Fruit fly (Drosophila melanogaster) whole organism, embryonic: ENCODE measurements around the gene CG12723.

Experiments
- Blimp-1 ChIP-seq: fragments of 200-800 bp; sonication (Bioruptor generic); optimal IDR thresholded peaks from 3 replicates; lab custom pipeline; 2018; ENCODE audit warnings: missing biosample characterization, missing genetic modification characterization, mild to moderate bottlenecking, moderate library complexity, missing genetic modification reagents
- C15 ChIP-seq: fragments of 200-800 bp; sonication (Bioruptor generic); IDR thresholded peaks from 3 replicates; pipeline ENCODE4 v1.3.6; 2022; ENCODE audit warnings: missing biosample characterization, missing genetic modification characterization
- CG10209 ChIP-seq: fragments of 200-800 bp; sonication (Bioruptor generic); optimal IDR thresholded peaks from 3 replicates; lab custom pipeline; 2017; ENCODE audit warnings: missing biosample characterization, mild to moderate bottlenecking, missing genetic modification characterization, missing genetic modification reagents
- CG10267 ChIP-seq: fragments of 200-800 bp; sonication (Bioruptor generic); optimal IDR thresholded peaks from 2 replicates; lab custom pipeline; 2018; ENCODE audit warnings: missing biosample characterization, mild to moderate bottlenecking, missing genetic modification characterization, moderate library complexity
- CG11695 ChIP-seq: fragments of 200-800 bp; sonication (Bioruptor generic); IDR thresholded peaks from 3 replicates; pipeline ENCODE4 v1.3.6; 2022; ENCODE audit warnings: missing biosample characterization, missing genetic modification characterization
- CG12391 ChIP-seq: fragments of 200-800 bp; sonication (Bioruptor generic); optimal IDR thresholded peaks from 3 replicates; lab custom pipeline; 2018; ENCODE audit warnings: missing biosample characterization, mild to moderate bottlenecking, missing genetic modification characterization, moderate library complexity
- CG12659 ChIP-seq: fragments of 200-800 bp; sonication (Bioruptor generic); optimal IDR thresholded peaks from 3 replicates; lab custom pipeline; 2017; ENCODE audit warnings: mild to moderate bottlenecking, missing biosample characterization, missing genetic modification reagents, missing genetic modification characterization
- CG12942 ChIP-seq: fragments of 200-800 bp; sonication (Bioruptor generic); optimal IDR thresholded peaks from 3 replicates; lab custom pipeline; 2016; ENCODE audit warnings: missing biosample characterization, missing genetic modification characterization
- CG13424 ChIP-seq: fragments of 200-800 bp; sonication (Bioruptor generic); optimal IDR thresholded peaks from 2 replicates; lab custom pipeline; 2019; ENCODE audit warnings: missing biosample characterization, mild to moderate bottlenecking, missing genetic modification characterization, moderate library complexity
- CG17359 ChIP-seq: fragments of 200-800 bp; sonication (Bioruptor generic); optimal IDR thresholded peaks from 3 replicates; lab custom pipeline; 2018; ENCODE audit warnings: missing biosample characterization, mild to moderate bottlenecking, missing genetic modification characterization, moderate library complexity
- CG17361 ChIP-seq: fragments of 200-800 bp; sonication (Bioruptor generic); IDR thresholded peaks from 3 replicates; pipeline ENCODE4 v1.3.6; 2022; ENCODE audit warnings: missing biosample characterization, missing genetic modification characterization
- CG17385 ChIP-seq: fragments of 200-800 bp; sonication (Bioruptor generic); optimal IDR thresholded peaks from 3 replicates; lab custom pipeline; 2018; ENCODE audit warnings: missing biosample characterization, mild to moderate bottlenecking, missing genetic modification characterization
- CG17829 ChIP-seq: fragments of 200-800 bp; optimal IDR thresholded peaks from 2 replicates; lab custom pipeline; 2019; ENCODE audit warnings: missing biosample characterization, mild to moderate bottlenecking, missing genetic modification characterization, moderate library complexity
- CG18599 ChIP-seq: fragments of 200-800 bp; sonication (Bioruptor generic); optimal IDR thresholded peaks from 3 replicates; lab custom pipeline; 2017; ENCODE audit warnings: missing biosample characterization, missing genetic modification characterization, mild to moderate bottlenecking, moderate library complexity, missing genetic modification reagents
- CG2678 ChIP-seq: fragments of 200-800 bp; sonication (Bioruptor generic); optimal IDR thresholded peaks from 3 replicates; lab custom pipeline; 2019; ENCODE audit warnings: missing biosample characterization, mild to moderate bottlenecking, missing genetic modification characterization, moderate library complexity
- CG3163 ChIP-seq: fragments of 200-800 bp; sonication (Bioruptor generic); optimal IDR thresholded peaks from 3 replicates; lab custom pipeline; 2016; ENCODE audit warnings: missing biosample characterization, missing genetic modification characterization
- CG3281 ChIP-seq: fragments of 200-800 bp; sonication (Bioruptor generic); optimal IDR thresholded peaks from 3 replicates; lab custom pipeline; 2017; ENCODE audit warnings: missing biosample characterization, mild to moderate bottlenecking, missing genetic modification characterization
- CG4424 ChIP-seq: fragments of 200-800 bp; sonication (Bioruptor generic); optimal IDR thresholded peaks from 3 replicates; lab custom pipeline; 2016; ENCODE audit warnings: missing biosample characterization, missing genetic modification characterization
- CG4617 ChIP-seq: fragments of 200-800 bp; sonication (Bioruptor generic); optimal IDR thresholded peaks from 3 replicates; lab custom pipeline; 2016; ENCODE audit warnings: missing biosample characterization, missing genetic modification characterization, borderline replicate concordance
- CG4730 ChIP-seq: fragments of 200-800 bp; sonication (Bioruptor generic); IDR thresholded peaks from 2 replicates; pipeline ENCODE4 v1.3.6; 2022; ENCODE audit warnings: missing biosample characterization, missing genetic modification characterization
- CG7745 ChIP-seq: fragments of 200-800 bp; sonication (Bioruptor generic); optimal IDR thresholded peaks from 2 replicates; lab custom pipeline; 2018; ENCODE audit warnings: missing biosample characterization, mild to moderate bottlenecking, missing genetic modification characterization, moderate library complexity
- CG9437 ChIP-seq: fragments of 200-800 bp; sonication (Bioruptor generic); optimal IDR thresholded peaks from 2 replicates; lab custom pipeline; 2018; ENCODE audit warnings: missing biosample characterization, mild to moderate bottlenecking, missing genetic modification characterization
- Camta ChIP-seq: fragments of 200-800 bp; sonication (Bioruptor generic); optimal IDR thresholded peaks from 2 replicates; lab custom pipeline; 2016; ENCODE audit warnings: missing biosample characterization, missing genetic modification characterization
- CoRest ChIP-seq: fragments of 200-800 bp; sonication (Bioruptor generic); optimal IDR thresholded peaks from 3 replicates; lab custom pipeline; 2018; ENCODE audit warnings: missing biosample characterization, mild to moderate bottlenecking, missing genetic modification characterization, moderate library complexity
- HHEX ChIP-seq: fragments of 200-800 bp; sonication (Bioruptor generic); optimal IDR thresholded peaks from 3 replicates; lab custom pipeline; 2017; ENCODE audit warnings: missing biosample characterization, mild to moderate bottlenecking, missing genetic modification characterization, missing genetic modification reagents
- HLH4C ChIP-seq: fragments of 200-800 bp; sonication (Bioruptor generic); IDR thresholded peaks from 3 replicates; pipeline ENCODE4 v1.3.6; 2022; ENCODE audit warnings: missing biosample characterization, missing genetic modification characterization; ENCODE audit not compliant: partially characterized antibody
- Hmr ChIP-seq: fragments of 200-800 bp; sonication (Bioruptor generic); optimal IDR thresholded peaks from 3 replicates; lab custom pipeline; 2017; ENCODE audit warnings: mild to moderate bottlenecking, missing biosample characterization, missing genetic modification reagents, missing genetic modification characterization
- Hmx ChIP-seq: fragments of 200-800 bp; sonication (Bioruptor generic); optimal IDR thresholded peaks from 2 replicates; lab custom pipeline; 2016; ENCODE audit warnings: missing biosample characterization, missing genetic modification characterization
- MESR4 ChIP-seq: fragments of 200-800 bp; sonication (Bioruptor generic); optimal IDR thresholded peaks from 2 replicates; lab custom pipeline; 2018; ENCODE audit warnings: missing biosample characterization, mild to moderate bottlenecking, missing genetic modification characterization, moderate library complexity
- Meics ChIP-seq: fragments of 200-800 bp; sonication (Bioruptor generic); optimal IDR thresholded peaks from 2 replicates; lab custom pipeline; 2017; ENCODE audit warnings: missing biosample characterization, mild to moderate bottlenecking, missing genetic modification characterization
- Trl ChIP-seq, 3 experiments: fragments of >200 bp in 2 of 3; fragments of 200-800 bp in 1 of 3; sonication (Bioruptor generic) in 1 of 3; optimal IDR thresholded peaks; 2 replicates in 1 of 3; 3 replicates in 2 of 3; lab custom pipeline; 2016 to 2017; ENCODE audit warnings: missing biosample characterization in 1 of 3, missing genetic modification characterization in 1 of 3
- ab ChIP-seq: fragments of 200-800 bp; sonication (Bioruptor generic); optimal IDR thresholded peaks from 2 replicates; lab custom pipeline; 2016; ENCODE audit warnings: missing biosample characterization, missing genetic modification characterization
- ac ChIP-seq: fragments of 200-800 bp; sonication (Bioruptor generic); optimal IDR thresholded peaks from 3 replicates; lab custom pipeline; 2017; ENCODE audit warnings: missing biosample characterization, mild to moderate bottlenecking, missing genetic modification characterization
- amos ChIP-seq: fragments of 200-800 bp; sonication (Bioruptor generic); IDR thresholded peaks from 2 replicates; pipeline ENCODE4 v1.3.6; 2022; ENCODE audit warnings: missing biosample characterization, missing genetic modification characterization; ENCODE audit not compliant: partially characterized antibody
- bsh ChIP-seq, 2 experiments: fragments of 200-800 bp; sonication (Bioruptor generic); optimal IDR thresholded peaks; 2 replicates each; lab custom pipeline; 2017 to 2018; ENCODE audit warnings: mild to moderate bottlenecking in 2 of 2, missing biosample characterization in 2 of 2, missing genetic modification characterization in 2 of 2, moderate library complexity in 1 of 2
- fd96Cb ChIP-seq: fragments of 200-800 bp; sonication (Bioruptor generic); optimal IDR thresholded peaks from 2 replicates; lab custom pipeline; 2018; ENCODE audit warnings: missing biosample characterization, mild to moderate bottlenecking, missing genetic modification characterization, moderate library complexity
- gem ChIP-seq: fragments of 200-800 bp; sonication (Bioruptor generic); optimal IDR thresholded peaks from 2 replicates; lab custom pipeline; 2019; ENCODE audit warnings: missing biosample characterization, mild to moderate bottlenecking, missing genetic modification characterization, moderate library complexity
- grau ChIP-seq: fragments of 200-800 bp; optimal IDR thresholded peaks from 3 replicates; lab custom pipeline; 2019; ENCODE audit warnings: missing biosample characterization, mild to moderate bottlenecking, missing genetic modification characterization, moderate library complexity
- hkb ChIP-seq, 2 experiments: fragments of 200-800 bp in 1 of 2; fragments of >200 bp in 1 of 2; sonication (Bioruptor generic) in 1 of 2; IDR thresholded peaks in 1 of 2; optimal IDR thresholded peaks in 1 of 2; 2 replicates each; pipeline versions ENCODE4 v1.3.6 to Lab custom; 2017 to 2022; ENCODE audit warnings: missing biosample characterization in 1 of 2, missing genetic modification characterization in 1 of 2
- jigr1 ChIP-seq: fragments of 200-800 bp; sonication (Bioruptor generic); IDR thresholded peaks from 3 replicates; pipeline ENCODE4 v1.3.6; 2022; ENCODE audit warnings: missing biosample characterization, missing genetic modification characterization
- klu ChIP-seq: fragments of 200-800 bp; sonication (Bioruptor generic); IDR thresholded peaks from 2 replicates; pipeline ENCODE4 v1.3.6; 2022; ENCODE audit warnings: missing biosample characterization, missing genetic modification characterization
- nmo ChIP-seq: fragments of 200-800 bp; sonication (Bioruptor generic); optimal IDR thresholded peaks from 2 replicates; lab custom pipeline; 2018; ENCODE audit warnings: missing biosample characterization, mild to moderate bottlenecking, missing genetic modification characterization, moderate library complexity
- pan ChIP-seq, 4 experiments: fragments of >200 bp in 3 of 4; fragments of 200-800 bp in 1 of 4; sonication (Bioruptor generic) in 1 of 4; optimal IDR thresholded peaks in 3 of 4; IDR thresholded peaks in 1 of 4; 2 replicates each; pipeline versions ENCODE4 v1.3.6 to Lab custom; 2017 to 2022; ENCODE audit warnings: missing biosample characterization in 2 of 4, missing genetic modification characterization in 2 of 4, mixed read lengths in 1 of 4
- ranshi ChIP-seq: fragments of 200-800 bp; sonication (Bioruptor generic); IDR thresholded peaks from 2 replicates; pipeline ENCODE4 v1.3.6; 2022; ENCODE audit warnings: missing biosample characterization, missing genetic modification characterization
- sc ChIP-seq, 3 experiments: fragments of >200 bp in 2 of 3; fragments of 200-800 bp in 1 of 3; sonication (Bioruptor generic) in 1 of 3; optimal IDR thresholded peaks; 2 replicates in 2 of 3; 3 replicates in 1 of 3; lab custom pipeline; 2017; ENCODE audit warnings: mild to moderate bottlenecking in 1 of 3, missing biosample characterization in 1 of 3, missing genetic modification characterization in 1 of 3, missing genetic modification reagents in 1 of 3
- unpg ChIP-seq: fragments of 200-800 bp; sonication (Bioruptor generic); optimal IDR thresholded peaks from 3 replicates; lab custom pipeline; 2018; ENCODE audit warnings: missing biosample characterization, mild to moderate bottlenecking, missing genetic modification characterization, moderate library complexity
- vfl ChIP-seq: fragments of 200-800 bp; sonication (Bioruptor generic); optimal IDR thresholded peaks from 2 replicates; lab custom pipeline; 2016; ENCODE audit warnings: missing biosample characterization, missing genetic modification characterization

The CG12723 gene

dm6 chrX:13208075-13208474 lies 16.4 kb upstream of the CG12723 start (continued):
- peak; percentile 23 for TF ChIP-seq CG9437 (GFP tag; lab: Kevin White, UChicago)
- TF ChIP-seq CG12391 (tag; lab: Kevin White, UChicago), result peak; percentile 53
- no peak for TF ChIP-seq amos (GFP tag; lab: Robert Waterston, UW)
- no peak for TF ChIP-seq Camta (GFP tag; lab: Kevin White, UChicago)
- TF ChIP-seq hkb (optimal IDR thresholded peaks at IDR 0.05; lab: Kevin White, UChicago), result no peak
- no peak for TF ChIP-seq hkb (GFP tag; IDR thresholded peaks at IDR 0.05; lab: Robert Waterston, UW)
- TF ChIP-seq CoRest (tag; lab: Kevin White, UChicago), result peak; percentile 53
- peak; percentile 54 for TF ChIP-seq CG13424 (tag; lab: Kevin White, UChicago)
- TF ChIP-seq ranshi (GFP tag; lab: Robert Waterston, UW), result no peak
- peak; percentile 32 for TF ChIP-seq CG17829 (tag; lab: Kevin White, UChicago)
- TF ChIP-seq Blimp-1 (GFP tag; lab: Kevin White, UChicago), result peak; percentile 44
- TF ChIP-seq CG17361 (GFP tag; lab: Robert Waterston, UW), result peak; percentile 50; the same call in 1 of the 3 replicates
- peak; percentile 73 for TF ChIP-seq CG2678 (tag; lab: Kevin White, UChicago)
- TF ChIP-seq vfl (GFP tag; lab: Kevin White, UChicago), result no peak
- peak; percentile 33 for TF ChIP-seq CG10209 (GFP tag; lab: Kevin White, UChicago)
- no peak for TF ChIP-seq MESR4 (GFP tag; lab: Kevin White, UChicago)
- TF ChIP-seq Meics (GFP tag; lab: Kevin White, UChicago), result peak; percentile 63
- no peak for TF ChIP-seq CG4730 (GFP tag; lab: Robert Waterston, UW)
- TF ChIP-seq CG3163 (GFP tag; lab: Kevin White, UChicago), result no peak
- TF ChIP-seq gem (tag; lab: Kevin White, UChicago), result peak; percentile 72
- peak; percentile 6 for TF ChIP-seq CG4424 (GFP tag; lab: Kevin White, UChicago)
- peak; percentile 59 for TF ChIP-seq Hmr (GFP tag; lab: Kevin White, UChicago)
- TF ChIP-seq bsh (GFP tag; optimal IDR thresholded peaks at IDR 0.05; lab: Kevin White, UChicago), result peak in 1 of 2 experiments; percentile 48
- TF ChIP-seq CG12942 (GFP tag; lab: Kevin White, UChicago), result no peak
- TF ChIP-seq CG18599 (GFP tag; lab: Kevin White, UChicago), result peak; percentile 74
- TF ChIP-seq CG10267, result peak; percentile 29
- peak; percentile 1 for TF ChIP-seq unpg (GFP tag; lab: Kevin White, UChicago)
- TF ChIP-seq Trl (optimal IDR thresholded peaks at IDR 0.05; lab: Kevin White, UChicago), result no peak
- no peak for TF ChIP-seq Trl (GFP tag; optimal IDR thresholded peaks at IDR 0.05; lab: Kevin White, UChicago)
- peak; percentile 61 for TF ChIP-seq grau (tag; lab: Kevin White, UChicago)
- TF ChIP-seq CG4617 (GFP tag; lab: Kevin White, UChicago), result no peak
- TF ChIP-seq HLH4C (GFP tag; lab: Robert Waterston, UW), result no peak
- 0 out of 3 replicates have a peak, but pooled peaks have one; percentile 27 for TF ChIP-seq CG11695 (GFP tag; lab: Robert Waterston, UW)
- peak; percentile 21 for TF ChIP-seq CG12659 (GFP tag; lab: Kevin White, UChicago)
- peak; percentile 37 for TF ChIP-seq CG3281 (GFP tag; lab: Kevin White, UChicago)
- TF ChIP-seq C15 (GFP tag; lab: Robert Waterston, UW), result no peak
- TF ChIP-seq jigr1, result no peak
- TF ChIP-seq ac (GFP tag; lab: Kevin White, UChicago), result no peak
- TF ChIP-seq fd96Cb (tag; lab: Kevin White, UChicago), result peak; percentile 18
- TF ChIP-seq pan (optimal IDR thresholded peaks at IDR 0.05; lab: Kevin White, UChicago), result no peak
- TF ChIP-seq pan (GFP tag; optimal IDR thresholded peaks at IDR 0.05 in 1 of 2, IDR thresholded peaks at IDR 0.05 in 1 of 2), result peak in 1 of 2 experiments; percentile 45
- peak; percentile 33 for TF ChIP-seq CG17359
- TF ChIP-seq sc (optimal IDR thresholded peaks at IDR 0.05; lab: Kevin White, UChicago), result no peak
- peak; percentile 0 for TF ChIP-seq sc (GFP tag; optimal IDR thresholded peaks at IDR 0.05; lab: Kevin White, UChicago)
- TF ChIP-seq CG17385, result peak; percentile 22
- no peak for TF ChIP-seq klu (GFP tag; lab: Robert Waterston, UW)
- peak; percentile 46 for TF ChIP-seq nmo (GFP tag; lab: Kevin White, UChicago)
- TF ChIP-seq Hmx (GFP tag; lab: Kevin White, UChicago), result no peak
- TF ChIP-seq ab (GFP tag; lab: Kevin White, UChicago), result no peak
- TF ChIP-seq HHEX (GFP tag; lab: Kevin White, UChicago), result no peak
- no peak for TF ChIP-seq CG7745
